Worm (Caenorhabditis elegans) whole organism, early embryonic: ENCODE results near the gene F53G2.12.

Experiments
- F13C5.2 ChIP-seq: sonication (generic microtip); optimal IDR thresholded peaks from 2 replicates; lab custom pipeline; 2017; ENCODE audit warnings: mild to moderate bottlenecking, missing genetic modification characterization, inconsistent platforms, missing compliant biosample characterization
- ets-7 ChIP-seq: sonication (generic microtip); optimal IDR thresholded peaks from 2 replicates; lab custom pipeline; 2016; ENCODE audit warnings: missing genotype, missing genetic modification characterization, missing compliant biosample characterization
- tbx-37 ChIP-seq: fragments of 200-800 bp; sonication (Bioruptor generic); conservative IDR thresholded peaks from 2 replicates; pipeline ENCODE4 v1.3.6; 2022; ENCODE audit warnings: missing genetic modification reagents, missing genetic modification characterization, missing compliant biosample characterization
- tra-4 ChIP-seq: sonication (generic microtip); optimal IDR thresholded peaks from 2 replicates; lab custom pipeline; 2017; ENCODE audit warnings: missing genetic modification characterization, missing compliant biosample characterization

ce11 chrII:2436757-2437156 lies 42.1 kb downstream of the F53G2.12 start:
- TF ChIP-seq tbx-37 (GFP tag; lab: Robert Waterston, UW) (no peak), F13C5.2 (tag; lab: Kevin White, UChicago) (no peak), ets-7 (tag; lab: Kevin White, UChicago) (no peak), tra-4 (no peak)
